Fruit fly (Drosophila melanogaster) whole organism, adult: ENCODE results near the gene sqd.

ENCODE experiments used
- CG11617 ChIP-seq: fragments of 200-800 bp; sonication (Bioruptor generic); optimal IDR thresholded peaks from 2 replicates; lab custom pipeline; 2017; ENCODE audit warnings: mild to moderate bottlenecking, missing biosample characterization, missing genetic modification reagents, missing genetic modification characterization
- CG12768 ChIP-seq: fragments of 200-800 bp; sonication (Bioruptor generic); optimal IDR thresholded peaks from 2 replicates; lab custom pipeline; 2017; ENCODE audit warnings: missing biosample characterization, missing genetic modification characterization, mild to moderate bottlenecking, moderate library complexity, missing genetic modification reagents
- CG14711 ChIP-seq: fragments of 200-800 bp; sonication (Bioruptor generic); optimal IDR thresholded peaks from 2 replicates; lab custom pipeline; 2018; ENCODE audit warnings: missing biosample characterization, mild to moderate bottlenecking, missing genetic modification characterization, moderate library complexity
- CG1620 ChIP-seq: fragments of 200-800 bp; sonication (Bioruptor generic); optimal IDR thresholded peaks from 2 replicates; lab custom pipeline; 2016; ENCODE audit warnings: missing biosample characterization, missing genetic modification characterization
- CG33017 ChIP-seq: fragments of 200-800 bp; sonication (Bioruptor generic); optimal IDR thresholded peaks from 2 replicates; lab custom pipeline; 2018; ENCODE audit warnings: missing biosample characterization, mild to moderate bottlenecking, missing genetic modification characterization, moderate library complexity
- CG5204 ChIP-seq: fragments of 200-800 bp; sonication (Bioruptor generic); optimal IDR thresholded peaks from 2 replicates; lab custom pipeline; 2016; ENCODE audit warnings: missing biosample characterization, missing genetic modification characterization
- CG7045 ChIP-seq: fragments of 200-800 bp; sonication (Bioruptor generic); optimal IDR thresholded peaks from 2 replicates; lab custom pipeline; 2017; ENCODE audit warnings: missing biosample characterization, mild to moderate bottlenecking, missing genetic modification characterization
- CG7101 ChIP-seq: fragments of 200-800 bp; sonication (Bioruptor generic); optimal IDR thresholded peaks from 2 replicates; lab custom pipeline; 2018; ENCODE audit warnings: missing biosample characterization, mild to moderate bottlenecking, missing genetic modification characterization, moderate library complexity
- Clk ChIP-seq: fragments of 200-800 bp; sonication (Bioruptor generic); optimal IDR thresholded peaks from 2 replicates; lab custom pipeline; 2017; ENCODE audit warnings: missing biosample characterization, missing genetic modification characterization
- Crg-1 ChIP-seq: fragments of 200-800 bp; sonication (Bioruptor generic); optimal IDR thresholded peaks from 2 replicates; lab custom pipeline; 2016; ENCODE audit warnings: missing biosample characterization, missing genetic modification characterization
- Hr96 ChIP-seq: fragments of 200-800 bp; sonication (Bioruptor generic); optimal IDR thresholded peaks from 2 replicates; lab custom pipeline; 2016; ENCODE audit warnings: missing biosample characterization, missing genetic modification characterization
- Mnt ChIP-seq: fragments of 200-800 bp; sonication (Bioruptor generic); optimal IDR thresholded peaks from 2 replicates; lab custom pipeline; 2016; ENCODE audit warnings: missing biosample characterization, mild to moderate bottlenecking, missing genetic modification characterization
- bab1 ChIP-seq: fragments of 200-800 bp; sonication (Bioruptor generic); optimal IDR thresholded peaks from 3 replicates; lab custom pipeline; 2019; ENCODE audit warnings: missing biosample characterization, mild to moderate bottlenecking, missing genetic modification characterization, moderate library complexity
- cic ChIP-seq: fragments of 200-800 bp; sonication (Bioruptor generic); optimal IDR thresholded peaks from 2 replicates; lab custom pipeline; 2017; ENCODE audit warnings: missing biosample characterization, mild to moderate bottlenecking, missing genetic modification characterization, moderate library complexity
- cnc ChIP-seq, 2 experiments: fragments of >200 bp; optimal IDR thresholded peaks; 2 replicates each; lab custom pipeline; 2017
- kay ChIP-seq: fragments of 200-800 bp; sonication (Bioruptor generic); peaks from one replicate; lab custom pipeline; 2016; ENCODE audit warnings: missing biosample characterization, missing genetic modification characterization, borderline replicate concordance
- ovo ChIP-seq: fragments of 200-800 bp; sonication (Bioruptor generic); optimal IDR thresholded peaks from 2 replicates; lab custom pipeline; 2016; ENCODE audit warnings: missing biosample characterization, missing genetic modification characterization
- pad ChIP-seq: fragments of 200-800 bp; sonication (Bioruptor generic); optimal IDR thresholded peaks from 3 replicates; lab custom pipeline; 2017; ENCODE audit warnings: missing biosample characterization, missing genetic modification characterization, mild to moderate bottlenecking, moderate library complexity, missing genetic modification reagents
- tj ChIP-seq: fragments of 200-800 bp; sonication (Bioruptor generic); optimal IDR thresholded peaks from 3 replicates; lab custom pipeline; 2017; ENCODE audit warnings: missing biosample characterization, mild to moderate bottlenecking, missing genetic modification characterization, moderate library complexity
- toe ChIP-seq: fragments of 200-800 bp; sonication (Bioruptor generic); optimal IDR thresholded peaks from 2 replicates; lab custom pipeline; 2016; ENCODE audit warnings: missing biosample characterization, missing genetic modification characterization

sqd gene

DNA sequence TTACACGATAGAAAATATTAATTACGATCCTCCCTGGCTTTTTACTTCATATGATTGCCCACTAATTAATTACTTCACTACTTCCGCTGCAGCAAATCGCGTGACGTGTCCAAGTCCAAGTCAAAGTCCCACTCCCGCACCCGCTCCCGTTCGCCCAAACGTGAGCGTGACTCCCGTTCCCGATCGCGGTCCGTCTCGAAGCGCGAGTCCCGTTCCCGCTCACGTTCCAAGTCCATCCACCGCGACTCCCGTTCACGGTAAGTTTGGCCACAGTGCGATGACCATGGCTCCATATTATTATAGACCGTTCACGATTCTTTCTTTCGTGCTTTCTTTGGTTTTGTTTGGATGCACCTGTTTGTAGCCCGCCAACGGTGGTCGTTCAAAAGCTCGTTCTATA is 19.9 kb upstream of the sqd start:
- TF ChIP-seq CG5204 (GFP tag; lab: Kevin White, UChicago): no peak
- no peak for TF ChIP-seq CG33017
- TF ChIP-seq Crg-1 (GFP tag; lab: Kevin White, UChicago): no peak
- TF ChIP-seq Clk (GFP tag; lab: Kevin White, UChicago): no peak
- peak; percentile 30 for TF ChIP-seq kay (GFP tag; lab: Kevin White, UChicago)
- TF ChIP-seq CG12768: peak; percentile 81

dm6 chr3R:13662149-13662548 is 16.0 kb upstream of the sqd start:
- peak; percentile 6 for TF ChIP-seq CG12768
- no peak for TF ChIP-seq CG1620 (GFP tag; lab: Kevin White, UChicago)
- TF ChIP-seq CG7045 (GFP tag; lab: Kevin White, UChicago): no peak

- TF ChIP-seq cic (peak; percentile 33), Mnt (GFP tag; lab: Kevin White, UChicago) (peak; percentile 72), Clk (GFP tag; lab: Kevin White, UChicago) (peak; percentile 46), CG33017 (peak; percentile 69), CG11617 (GFP tag; lab: Kevin White, UChicago) (peak; percentile 86), CG12768 (peak; percentile 70), CG5204 (GFP tag; lab: Kevin White, UChicago) (peak; percentile 72), Crg-1 (GFP tag; lab: Kevin White, UChicago) (peak; percentile 81), bab1 (GFP tag; lab: Kevin White, UChicago) (peak; percentile 81), cnc (optimal IDR thresholded peaks at IDR 0.05; lab: Kevin White, UChicago) (no peak), CG14711 (tag; lab: Kevin White, UChicago) (peak; percentile 51), tj (peak; percentile 61), Hr96 (peak; percentile 83), pad (peak; percentile 54), CG7045 (GFP tag; lab: Kevin White, UChicago) (peak; percentile 67), kay (GFP tag; lab: Kevin White, UChicago) (no peak), ovo (GFP tag; lab: Kevin White, UChicago) (peak; percentile 64), toe (GFP tag; lab: Kevin White, UChicago) (peak; percentile 44), CG7101 (tag; lab: Kevin White, UChicago) (peak; percentile 82), CG1620 (GFP tag; lab: Kevin White, UChicago) (peak; percentile 73)
These were observed 15.0 kb upstream of the sqd start, which contains the start of gene B52 for dm6 chr3R:13660924-13661659. Gene B52 (plus strand): TSS chr3R:13661311.

DNA sequence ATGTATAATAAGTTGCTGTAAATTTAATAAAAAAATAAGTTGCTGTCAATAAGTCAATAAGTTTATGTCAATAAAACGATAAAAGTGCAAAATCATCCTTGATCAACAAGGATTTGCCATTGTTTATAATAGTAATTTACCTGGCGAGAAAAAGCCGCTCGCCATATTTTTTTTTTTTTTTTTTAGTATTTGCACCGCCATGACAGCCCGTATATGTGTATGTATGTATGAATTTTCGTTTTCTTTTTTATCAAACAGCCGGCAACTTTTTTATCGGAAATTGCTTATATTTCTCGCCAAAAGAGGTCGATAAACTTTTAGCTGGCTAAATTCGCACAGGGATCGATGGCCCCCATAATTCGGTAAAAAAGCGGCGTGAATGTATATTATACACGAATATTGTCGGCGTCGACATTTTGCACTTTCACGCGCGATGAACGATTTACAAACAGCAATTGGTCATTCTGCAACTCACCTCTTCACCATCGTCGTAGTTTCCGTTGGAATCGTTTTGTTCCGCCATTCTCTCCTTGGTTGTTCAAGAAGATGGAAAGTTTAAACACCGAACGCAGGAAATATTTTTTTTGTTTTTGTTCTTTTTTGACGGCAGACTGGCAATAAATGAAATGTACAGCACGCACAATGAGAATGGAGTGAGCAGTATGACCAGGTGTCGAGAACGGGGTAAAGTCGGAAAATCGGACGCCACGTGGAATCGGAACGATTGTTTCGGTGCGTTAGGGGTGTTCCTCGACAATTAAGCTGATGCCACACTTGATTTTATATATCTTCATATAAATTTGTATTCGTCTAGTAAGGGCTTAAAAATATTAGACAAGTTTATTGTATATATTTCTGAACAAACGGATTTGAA is 14.0 kb upstream of the sqd start, which contains the start of gene Hrb87F:
Gene Hrb87F (minus strand): TSS at position 667 of the 874 bp plus-strand sequence.
- peak; percentile 66 for TF ChIP-seq kay (GFP tag; lab: Kevin White, UChicago)
- TF ChIP-seq CG7101 (tag; lab: Kevin White, UChicago): no peak
- TF ChIP-seq CG1620 (GFP tag; lab: Kevin White, UChicago): peak; percentile 10
- TF ChIP-seq Mnt (GFP tag; lab: Kevin White, UChicago): peak; percentile 84
- no peak for TF ChIP-seq CG14711 (tag; lab: Kevin White, UChicago)
- peak; percentile 24 for TF ChIP-seq CG11617 (GFP tag; lab: Kevin White, UChicago)
- TF ChIP-seq Clk (GFP tag; lab: Kevin White, UChicago): no peak
- TF ChIP-seq ovo (GFP tag; lab: Kevin White, UChicago): no peak
- TF ChIP-seq cnc (optimal IDR thresholded peaks at IDR 0.05; lab: Kevin White, UChicago): no peak
- TF ChIP-seq CG5204 (GFP tag; lab: Kevin White, UChicago): no peak
- no peak for TF ChIP-seq Hr96
- peak; percentile 19 for TF ChIP-seq CG12768
- TF ChIP-seq cic: peak; percentile 40
- TF ChIP-seq Crg-1 (GFP tag; lab: Kevin White, UChicago): peak; percentile 3
- TF ChIP-seq tj: peak; percentile 69
- TF ChIP-seq bab1 (GFP tag; lab: Kevin White, UChicago): peak; percentile 57

dm6 chr3R:13656294-13656693 is 10.2 kb upstream of the sqd start, which contains the start of gene Rbp4:
Gene Rbp4 (minus strand): TSS chr3R:13656394.
- TF ChIP-seq CG33017 (no peak), cnc (optimal IDR thresholded peaks at IDR 0.05; lab: Kevin White, UChicago) (peak in 1 of 2 experiments; percentile 32)

DNA sequence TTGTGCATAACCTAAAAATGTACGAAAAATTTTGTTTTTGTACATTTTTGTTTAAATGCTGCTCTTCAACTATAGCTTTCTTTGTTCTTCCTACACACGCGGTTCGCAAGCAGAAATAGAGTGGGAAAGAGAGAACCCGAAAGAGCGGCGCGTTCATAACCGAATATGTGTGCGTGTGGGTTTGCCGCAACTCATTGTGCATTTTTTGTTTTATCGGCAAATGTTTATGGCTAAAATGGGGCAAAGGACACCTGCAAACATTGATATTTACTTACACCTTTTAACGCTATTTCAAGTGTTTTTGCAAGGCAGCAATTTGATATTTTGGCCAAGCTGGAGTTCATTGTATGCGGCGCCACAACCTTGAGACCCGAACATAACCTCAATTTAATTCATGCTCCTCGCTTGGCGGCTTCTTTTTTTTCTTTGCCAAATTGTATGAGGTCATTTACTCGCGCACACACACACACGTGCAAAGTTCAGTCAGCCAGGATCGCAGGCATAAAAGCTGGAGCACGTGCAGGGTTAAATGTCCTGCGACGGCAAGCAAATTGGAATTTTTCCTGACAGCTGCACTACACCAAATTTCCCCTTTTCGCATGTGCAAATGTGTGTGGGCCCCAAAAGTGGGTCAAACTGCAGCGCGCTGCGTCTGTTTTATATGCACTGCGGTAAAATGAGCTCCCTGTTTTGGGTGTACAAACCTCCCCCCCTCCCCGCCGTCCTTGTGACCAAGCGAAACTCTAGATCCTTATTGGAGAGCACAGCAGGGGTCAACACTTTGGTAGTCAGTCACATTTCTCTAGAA is 1.8 kb upstream of the sqd start:
- TF ChIP-seq pad (peak; percentile 38), kay (GFP tag; lab: Kevin White, UChicago) (no peak)
